Worm (Caenorhabditis elegans) whole organism, young adult: Measurements from ENCODE around the gene tir-1.

Source experiments
- ama-1 ChIP-seq, 3 experiments: fragments of 150-350 bp in 1 of 3; sonication (generic microtip) in 2 of 3; optimal IDR thresholded peaks; 2 replicates each; lab custom pipeline; 2014 to 2018; ENCODE audit warnings: missing biosample characterization in 2 of 3, missing genetic modification characterization in 2 of 3, missing genetic modification reagents in 2 of 3
- ceh-58 ChIP-seq: fragments of 200-800 bp; sonication (Bioruptor generic); IDR thresholded peaks from 2 replicates; pipeline ENCODE4 v1.3.6; 2022; ENCODE audit warnings: missing genetic modification characterization, missing compliant biosample characterization
- dpff-1 ChIP-seq: sonication (generic microtip); optimal IDR thresholded peaks from 2 replicates; lab custom pipeline; 2017; ENCODE audit warnings: mild to moderate bottlenecking, missing genetic modification characterization, missing compliant biosample characterization
- lin-26 ChIP-seq: fragments of 200-800 bp; sonication (Bioruptor generic); IDR thresholded peaks from 2 replicates; pipeline ENCODE4 v1.3.6; 2022; ENCODE audit warnings: missing genetic modification reagents, missing genetic modification characterization, missing compliant biosample characterization
- mcd-1 ChIP-seq: fragments of 200-800 bp; sonication (Bioruptor generic); IDR thresholded peaks from 2 replicates; pipeline ENCODE4 v1.3.6; 2022; ENCODE audit warnings: missing genetic modification reagents, missing genetic modification characterization, missing compliant biosample characterization
- nfya-1 ChIP-seq: sonication (generic microtip); optimal IDR thresholded peaks from 2 replicates; lab custom pipeline; 2017; ENCODE audit warnings: antibody characterized with exemption, missing compliant biosample characterization, missing genetic modification characterization, borderline replicate concordance; ENCODE audit not compliant: insufficient read depth
- unc-62 ChIP-seq: fragments of 150-350 bp; optimal IDR thresholded peaks from 2 replicates; lab custom pipeline; 2014; ENCODE audit warnings: missing biosample characterization, missing genetic modification reagents, missing genetic modification characterization

DNA sequence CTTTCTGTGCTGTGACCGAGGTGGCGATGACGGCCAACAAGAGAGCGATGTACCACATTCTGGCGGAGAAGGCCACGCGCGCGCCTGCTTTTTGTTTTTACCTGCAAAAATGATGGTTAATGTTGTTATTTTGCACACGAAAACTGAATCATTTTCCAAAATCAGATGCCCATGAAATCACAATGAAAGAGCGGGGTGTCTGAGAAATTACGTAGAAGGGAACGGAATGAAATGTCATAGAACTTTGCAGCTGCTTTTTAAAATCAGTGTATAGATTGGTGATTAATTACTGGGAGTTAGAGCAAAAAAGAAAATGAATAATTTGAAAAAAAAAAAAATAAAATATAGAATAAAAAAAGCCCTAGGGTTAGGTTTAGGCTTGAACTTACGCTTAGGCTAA is 34.4 kb upstream of the tir-1 start, which contains the start of gene npl-10:
- no peak for TF ChIP-seq ceh-58
- no peak for TF ChIP-seq mcd-1 (GFP tag; lab: Robert Waterston, UW)
- no peak for TF ChIP-seq nfya-1 (tag; lab: Kevin White, UChicago)
- no peak for TF ChIP-seq ama-1 (optimal IDR thresholded peaks at IDR 0.05; lab: Kevin White, UChicago)
- TF ChIP-seq ama-1 (GFP tag; optimal IDR thresholded peaks at IDR 0.05; lab: Kevin White, UChicago): no peak
- TF ChIP-seq lin-26 (GFP tag; lab: Robert Waterston, UW): no peak
- no peak for TF ChIP-seq dpff-1 (tag; lab: Kevin White, UChicago)
- TF ChIP-seq unc-62 (GFP tag; lab: Kevin White, UChicago): no peak
